Fruit fly (Drosophila melanogaster): Measurements from ENCODE around the gene CG10333.

The CG10333 gene

DNA sequence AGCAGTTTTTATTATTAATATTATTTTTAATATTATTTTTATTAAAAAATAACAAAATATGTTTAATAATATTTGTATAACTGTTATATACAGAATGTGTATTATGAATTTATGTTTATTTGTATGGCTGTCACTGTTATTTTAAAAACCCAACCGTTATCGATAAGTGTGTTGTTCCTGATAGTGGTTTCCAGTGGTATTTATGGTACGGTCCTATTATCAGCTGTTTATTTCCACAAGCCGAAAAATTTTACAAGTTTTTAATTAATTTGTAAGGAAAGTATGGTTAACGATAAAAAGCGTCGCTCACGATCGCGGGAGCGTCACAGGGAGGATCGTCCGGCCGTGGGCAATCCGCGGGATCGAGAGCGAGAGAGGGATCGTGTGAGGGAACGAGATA lies at the start of gene CG10333:
Gene CG10333, plus strand, starts transcription at position 191 of the 400 bp plus-strand sequence.
- no peak for TF ChIP-seq CTCF (optimal IDR thresholded peaks at IDR 0.05)
- no peak for TF ChIP-seq CG8478 (optimal IDR thresholded peaks at IDR 0.05)

DNA sequence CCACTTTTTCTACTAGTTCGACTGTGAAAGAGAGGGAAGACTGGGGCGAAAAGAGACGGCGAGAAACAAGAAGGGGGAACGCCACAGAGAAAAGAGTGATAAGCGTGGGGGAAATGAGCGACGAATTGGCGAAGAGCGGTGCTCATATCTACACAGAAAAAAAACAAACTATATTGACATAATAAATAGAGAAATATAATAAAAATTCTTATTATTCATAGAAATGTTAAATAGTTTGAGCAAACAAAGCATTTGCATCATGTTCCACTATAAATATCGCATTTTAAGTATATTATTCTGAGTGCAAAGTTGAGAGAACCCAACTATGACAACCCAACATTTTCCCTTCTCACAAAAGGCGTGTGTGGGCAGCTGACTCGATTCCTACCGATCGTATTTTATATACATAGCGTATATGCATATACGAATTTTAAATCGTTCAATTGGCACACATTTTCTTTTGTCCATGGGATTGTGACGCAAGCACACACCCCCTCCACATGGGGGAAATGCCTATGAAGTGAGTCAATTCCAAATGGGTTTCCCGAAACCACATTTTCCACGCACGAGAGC lies 48.6 kb upstream of the CG10333 start:
- TF ChIP-seq CG8478 (optimal IDR thresholded peaks at IDR 0.05) (no peak), CTCF (optimal IDR thresholded peaks at IDR 0.05) (no peak)

DNA sequence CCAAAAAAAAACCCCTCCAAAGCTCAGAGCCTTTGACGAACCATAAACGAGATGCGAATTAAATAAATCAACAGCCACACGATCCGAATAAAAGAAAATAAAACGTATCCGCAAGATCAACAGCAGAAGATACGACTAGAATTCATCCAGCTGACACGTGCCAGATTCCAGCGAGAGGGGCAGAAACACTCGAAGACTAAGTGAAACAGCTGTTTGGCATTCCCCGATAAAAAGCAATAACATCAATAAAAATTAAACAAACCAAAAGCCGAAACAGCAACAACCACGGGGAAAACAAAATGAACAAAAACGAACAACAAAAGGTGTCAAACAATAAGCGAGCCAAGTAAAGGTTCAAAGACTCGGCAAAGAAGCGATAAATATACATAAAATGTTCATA lies 47.5 kb upstream of the CG10333 start:
- TF ChIP-seq CTCF (optimal IDR thresholded peaks at IDR 0.05) = no peak
- TF ChIP-seq CG8478 (optimal IDR thresholded peaks at IDR 0.05) = no peak

- TF ChIP-seq CG8478 (optimal IDR thresholded peaks at IDR 0.05) (no peak), CTCF (optimal IDR thresholded peaks at IDR 0.05) (no peak)
Observed at dm6 chr2L:18561018-18561417, 45.6 kb upstream of the CG10333 start.

DNA sequence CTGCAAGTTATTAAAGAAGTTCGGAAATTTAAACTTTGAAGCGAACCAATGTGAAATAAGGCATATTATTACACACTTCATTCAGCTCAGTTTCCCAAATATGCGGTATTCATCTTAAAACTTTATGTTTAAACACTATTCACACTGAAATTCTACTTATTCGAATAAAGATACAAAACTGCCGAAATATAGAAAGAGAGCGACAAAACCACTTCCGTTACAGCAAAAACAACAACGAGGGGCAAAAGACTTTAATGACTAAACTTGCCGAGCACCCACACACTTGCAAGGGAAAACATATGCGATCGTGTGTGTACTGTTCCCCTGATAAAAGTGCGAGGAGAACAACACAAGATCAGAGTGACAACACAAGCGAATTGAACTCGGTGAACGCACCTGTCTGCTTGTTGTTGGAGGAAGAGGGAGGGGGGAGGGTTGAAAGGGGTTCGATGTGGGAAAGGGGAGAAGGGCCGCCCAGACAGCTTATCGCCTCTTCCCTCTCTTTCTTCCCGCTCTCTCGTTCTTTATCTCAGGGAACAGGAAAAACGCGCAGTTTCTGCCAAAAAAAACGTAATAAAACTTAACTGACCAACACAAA lies 45.0 kb upstream of the CG10333 start:
- no peak for TF ChIP-seq CG8478 (optimal IDR thresholded peaks at IDR 0.05)
- TF ChIP-seq CTCF (optimal IDR thresholded peaks at IDR 0.05) = no peak

- TF ChIP-seq CTCF (optimal IDR thresholded peaks at IDR 0.05) (no peak), CG8478 (optimal IDR thresholded peaks at IDR 0.05) (no peak)
Observed at dm6 chr2L:18562573-18562972, 44.1 kb upstream of the CG10333 start.

dm6 chr2L:18563020-18563546 lies 43.5 kb upstream of the CG10333 start:
- TF ChIP-seq CTCF (optimal IDR thresholded peaks at IDR 0.05) = no peak
- no peak for TF ChIP-seq CG8478 (optimal IDR thresholded peaks at IDR 0.05)

- TF ChIP-seq CTCF (optimal IDR thresholded peaks at IDR 0.05) = no peak
- TF ChIP-seq CG8478 (optimal IDR thresholded peaks at IDR 0.05) = no peak
Observed at dm6 chr2L:18563991-18564390, 42.6 kb upstream of the CG10333 start.

- TF ChIP-seq CG8478 (optimal IDR thresholded peaks at IDR 0.05) (no peak), CTCF (optimal IDR thresholded peaks at IDR 0.05) (no peak)
Observed at dm6 chr2L:18564417-18564816, 42.2 kb upstream of the CG10333 start.

DNA sequence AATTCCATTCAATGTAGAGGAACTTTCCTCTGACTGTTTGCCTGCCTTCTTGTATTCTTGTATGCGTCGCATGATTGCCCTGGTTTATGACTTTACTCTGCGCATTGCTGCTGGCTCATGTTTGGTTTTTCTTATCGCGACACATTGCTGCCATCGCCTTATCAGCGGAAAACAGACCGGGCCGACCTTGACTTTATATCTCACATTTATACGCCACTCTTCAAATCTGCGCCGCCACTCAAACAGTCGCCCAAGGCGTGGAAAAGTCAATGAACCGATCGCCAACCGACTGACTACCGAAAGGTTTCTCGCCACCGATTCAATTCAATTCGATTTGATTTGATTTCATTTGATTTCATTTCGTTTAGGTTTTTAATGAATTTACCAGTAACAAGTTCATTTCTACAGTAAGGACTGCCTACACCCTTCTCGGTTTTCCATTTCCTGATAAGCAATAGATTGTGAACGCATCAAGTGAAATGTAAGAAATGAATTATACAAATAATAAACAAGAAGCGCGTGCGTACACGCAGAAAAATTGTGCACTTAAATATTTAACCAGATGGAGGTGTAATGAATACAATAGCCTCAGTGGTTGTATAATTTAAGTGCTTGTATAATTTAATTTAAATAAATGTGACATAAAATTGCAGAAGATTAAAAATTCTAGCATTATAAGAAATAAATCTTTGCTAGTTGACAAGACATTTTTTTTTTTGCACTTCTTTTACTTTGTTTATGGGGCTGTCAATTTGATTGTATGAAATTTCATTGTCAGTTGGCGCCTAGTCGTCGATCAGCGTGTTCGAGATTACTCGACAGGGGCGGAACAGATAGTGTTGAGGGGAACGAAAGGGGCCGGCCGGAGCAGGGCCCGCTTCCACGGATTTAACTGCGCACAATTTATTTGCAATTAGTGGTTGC lies 40.1 kb upstream of the CG10333 start:
- no peak for TF ChIP-seq CG8478 (optimal IDR thresholded peaks at IDR 0.05)
- no peak for TF ChIP-seq CTCF (optimal IDR thresholded peaks at IDR 0.05)

dm6 chr2L:18567563-18567962 lies 39.1 kb upstream of the CG10333 start:
- TF ChIP-seq CG8478 (optimal IDR thresholded peaks at IDR 0.05) (no peak), CTCF (optimal IDR thresholded peaks at IDR 0.05) (no peak)

dm6 chr2L:18568715-18569114 lies 37.9 kb upstream of the CG10333 start:
- TF ChIP-seq CG8478 (optimal IDR thresholded peaks at IDR 0.05) (no peak), CTCF (optimal IDR thresholded peaks at IDR 0.05) (no peak)

- TF ChIP-seq CTCF (optimal IDR thresholded peaks at IDR 0.05) (no peak), CG8478 (optimal IDR thresholded peaks at IDR 0.05) (no peak)
Observed at dm6 chr2L:18571724-18572427, 34.8 kb upstream of the CG10333 start.

- no peak for TF ChIP-seq CTCF (optimal IDR thresholded peaks at IDR 0.05)
- TF ChIP-seq CG8478 (optimal IDR thresholded peaks at IDR 0.05) = no peak
Observed at dm6 chr2L:18572428-18573136, 34.0 kb upstream of the CG10333 start.

All from S2 (cell line).